Worm (Caenorhabditis elegans) whole organism, L3 larva: ENCODE results near the gene B0393.9.

Source experiments
- R02D3.7 ChIP-seq: fragments of 150-350 bp; optimal IDR thresholded peaks from 2 replicates; lab custom pipeline; 2014; ENCODE audit warnings: missing biosample characterization, missing genetic modification characterization
- ZK546.5 ChIP-seq: sonication (generic microtip); optimal IDR thresholded peaks from 2 replicates; lab custom pipeline; 2017; ENCODE audit warnings: missing biosample characterization, missing genetic modification characterization
- aly-2 ChIP-seq: fragments of 150-350 bp; optimal IDR thresholded peaks from 2 replicates; lab custom pipeline; 2014; ENCODE audit warnings: missing biosample characterization, missing genetic modification characterization
- ama-1 ChIP-seq: fragments of 150-350 bp; optimal IDR thresholded peaks from 2 replicates; lab custom pipeline; 2018
- ceh-16 ChIP-seq: sonication (generic microtip); optimal IDR thresholded peaks from 2 replicates; lab custom pipeline; 2017; ENCODE audit warnings: missing biosample characterization, missing genetic modification characterization
- ceh-28 ChIP-seq: fragments of 150-350 bp; optimal IDR thresholded peaks from 2 replicates; lab custom pipeline; 2014; ENCODE audit warnings: missing biosample characterization, missing genetic modification reagents, missing genetic modification characterization
- ceh-82 ChIP-seq: fragments of 150-350 bp; optimal IDR thresholded peaks from 2 replicates; lab custom pipeline; 2014; ENCODE audit warnings: missing biosample characterization, missing genetic modification characterization
- ceh-9 ChIP-seq: sonication (generic microtip); optimal IDR thresholded peaks from 2 replicates; lab custom pipeline; 2018; ENCODE audit warnings: missing biosample characterization, missing genetic modification characterization
- daf-12 ChIP-seq: fragments of 150-350 bp; optimal IDR thresholded peaks from 2 replicates; lab custom pipeline; 2014; ENCODE audit warnings: missing biosample characterization, missing genetic modification reagents, missing genetic modification characterization
- egl-27 ChIP-seq: sonication (generic microtip); optimal IDR thresholded peaks from 4 replicates; lab custom pipeline; 2017; ENCODE audit warnings: missing biosample characterization, missing genetic modification reagents, missing genetic modification characterization
- egl-5 ChIP-seq: fragments of 150-350 bp; optimal IDR thresholded peaks from 2 replicates; lab custom pipeline; 2017; ENCODE audit warnings: missing biosample characterization, missing genetic modification reagents, missing genetic modification characterization, inconsistent platforms
- elt-1 ChIP-seq: fragments of 150-350 bp; optimal IDR thresholded peaks from 2 replicates; lab custom pipeline; 2014; ENCODE audit warnings: missing biosample characterization, missing genetic modification characterization
- elt-2 ChIP-seq: sonication (generic microtip); optimal IDR thresholded peaks from 2 replicates; lab custom pipeline; 2016; ENCODE audit warnings: missing genetic modification reagents, mild to moderate bottlenecking, missing genetic modification characterization, missing compliant biosample characterization
- elt-3 ChIP-seq, 3 experiments: fragments of 150-350 bp in 1 of 3; sonication (generic microtip) in 2 of 3; optimal IDR thresholded peaks; 2 replicates in 2 of 3; 4 replicates in 1 of 3; lab custom pipeline; 2014 to 2017; ENCODE audit warnings: missing biosample characterization in 3 of 3, missing genetic modification characterization in 3 of 3
- eor-1 ChIP-seq, 2 experiments: fragments of 150-350 bp; optimal IDR thresholded peaks; 2 replicates each; lab custom pipeline; 2014 to 2018; ENCODE audit warnings: missing biosample characterization in 2 of 2, missing genetic modification characterization in 2 of 2
- fkh-10 ChIP-seq: sonication (generic microtip); optimal IDR thresholded peaks from 2 replicates; lab custom pipeline; 2017; ENCODE audit warnings: missing biosample characterization, missing genetic modification reagents, missing genetic modification characterization
- fkh-2 ChIP-seq: fragments of 150-350 bp; optimal IDR thresholded peaks from 2 replicates; lab custom pipeline; 2014; ENCODE audit warnings: missing biosample characterization, missing genetic modification reagents, missing genetic modification characterization
- fos-1 ChIP-seq: fragments of 150-350 bp; optimal IDR thresholded peaks from 2 replicates; lab custom pipeline; 2014; ENCODE audit warnings: missing biosample characterization, missing genetic modification characterization
- hmg-11 ChIP-seq: sonication (generic microtip); optimal IDR thresholded peaks from 2 replicates; lab custom pipeline; 2016; ENCODE audit warnings: missing genetic modification characterization, missing compliant biosample characterization
- jun-1 ChIP-seq: fragments of 150-350 bp; optimal IDR thresholded peaks from 2 replicates; lab custom pipeline; 2014; ENCODE audit warnings: missing biosample characterization, missing genetic modification reagents, missing genetic modification characterization
- lin-15B ChIP-seq: fragments of 150-350 bp; optimal IDR thresholded peaks from 2 replicates; lab custom pipeline; 2014; ENCODE audit warnings: missing biosample characterization, missing genetic modification characterization
- lin-39 ChIP-seq: fragments of 150-350 bp; optimal IDR thresholded peaks from 2 replicates; lab custom pipeline; 2018; ENCODE audit warnings: missing biosample characterization, missing genetic modification reagents, missing genetic modification characterization
- lsy-12 ChIP-seq: sonication (generic microtip); optimal IDR thresholded peaks from 2 replicates; lab custom pipeline; 2016; ENCODE audit warnings: mild to moderate bottlenecking, missing genetic modification characterization, missing compliant biosample characterization
- mdl-1 ChIP-seq: fragments of 150-350 bp; optimal IDR thresholded peaks from 2 replicates; lab custom pipeline; 2014; ENCODE audit warnings: missing biosample characterization, missing genetic modification characterization
- mml-1 ChIP-seq: fragments of 150-350 bp; sonication (generic microtip); optimal IDR thresholded peaks from 3 replicates; lab custom pipeline; 2014; ENCODE audit warnings: missing biosample characterization, missing genetic modification characterization
- nfya-1 ChIP-seq: sonication (generic microtip); optimal IDR thresholded peaks from 2 replicates; lab custom pipeline; 2017; ENCODE audit warnings: missing genetic modification characterization, mild to moderate bottlenecking, missing compliant biosample characterization, antibody characterized with exemption, moderate library complexity; ENCODE audit not compliant: insufficient read depth
- nhr-11 ChIP-seq: fragments of 150-350 bp; optimal IDR thresholded peaks from 2 replicates; lab custom pipeline; 2014; ENCODE audit warnings: missing biosample characterization, missing genetic modification characterization
- nhr-12 ChIP-seq: fragments of 150-350 bp; optimal IDR thresholded peaks from 2 replicates; lab custom pipeline; 2014; ENCODE audit warnings: missing biosample characterization, missing genetic modification characterization
- nhr-23 ChIP-seq: fragments of 150-350 bp; optimal IDR thresholded peaks from 2 replicates; lab custom pipeline; 2014; ENCODE audit warnings: missing biosample characterization, missing genetic modification reagents, missing genetic modification characterization
- nhr-237 ChIP-seq: fragments of 150-350 bp; optimal IDR thresholded peaks from 2 replicates; lab custom pipeline; 2014; ENCODE audit warnings: missing biosample characterization, missing genetic modification characterization
- nhr-25 ChIP-seq: sonication (generic microtip); optimal IDR thresholded peaks from 2 replicates; lab custom pipeline; 2017; ENCODE audit warnings: missing biosample characterization, missing genetic modification characterization
- nhr-28 ChIP-seq: fragments of 150-350 bp; optimal IDR thresholded peaks from 2 replicates; lab custom pipeline; 2014; ENCODE audit warnings: missing biosample characterization, missing genetic modification characterization
- nhr-43 ChIP-seq: sonication (generic microtip); optimal IDR thresholded peaks from 2 replicates; lab custom pipeline; 2016; ENCODE audit warnings: mild to moderate bottlenecking, missing genetic modification characterization, missing compliant biosample characterization; ENCODE audit not compliant: poor library complexity, severe bottlenecking
- nhr-67 ChIP-seq: fragments of 150-350 bp; optimal IDR thresholded peaks from 2 replicates; lab custom pipeline; 2014; ENCODE audit warnings: missing biosample characterization, missing genetic modification characterization
- nhr-76 ChIP-seq: fragments of 150-350 bp; sonication (generic microtip); optimal IDR thresholded peaks from 5 replicates; lab custom pipeline; 2014; ENCODE audit warnings: missing biosample characterization, missing genetic modification characterization
- nhr-77 ChIP-seq: fragments of 150-350 bp; optimal IDR thresholded peaks from 2 replicates; lab custom pipeline; 2014; ENCODE audit warnings: missing biosample characterization, missing genetic modification characterization
- pha-4 ChIP-seq: fragments of 150-350 bp; optimal IDR thresholded peaks from 2 replicates; lab custom pipeline; 2014; ENCODE audit warnings: missing biosample characterization, missing genetic modification reagents, missing genetic modification characterization
- pqm-1 ChIP-seq: fragments of 150-350 bp; optimal IDR thresholded peaks from 2 replicates; lab custom pipeline; 2017; ENCODE audit warnings: missing biosample characterization, missing genetic modification characterization, inconsistent platforms
- sea-2 ChIP-seq: fragments of 150-350 bp; sonication (generic microtip); optimal IDR thresholded peaks from 4 replicates; lab custom pipeline; 2014; ENCODE audit warnings: missing biosample characterization, missing genetic modification reagents, missing genetic modification characterization
- skn-1 ChIP-seq: fragments of 150-350 bp; optimal IDR thresholded peaks from 2 replicates; lab custom pipeline; 2014; ENCODE audit warnings: missing biosample characterization, missing genetic modification characterization
- snpc-4 ChIP-seq: fragments of 150-350 bp; optimal IDR thresholded peaks from 2 replicates; lab custom pipeline; 2014; ENCODE audit warnings: missing biosample characterization, missing genetic modification characterization
- tbx-2 ChIP-seq: sonication (generic microtip); optimal IDR thresholded peaks from 2 replicates; lab custom pipeline; 2016; ENCODE audit warnings: mild to moderate bottlenecking, missing genetic modification characterization, missing compliant biosample characterization
- unc-39 ChIP-seq: sonication (generic microtip); optimal IDR thresholded peaks from 4 replicates; lab custom pipeline; 2017; ENCODE audit warnings: missing biosample characterization, missing genetic modification characterization
- unc-62 ChIP-seq: fragments of 150-350 bp; sonication (generic microtip); optimal IDR thresholded peaks from 4 replicates; lab custom pipeline; 2014; ENCODE audit warnings: missing biosample characterization, missing genetic modification reagents, missing genetic modification characterization
- zag-1 ChIP-seq: fragments of 150-350 bp; optimal IDR thresholded peaks from 2 replicates; lab custom pipeline; 2014; ENCODE audit warnings: missing biosample characterization, missing genetic modification characterization
- ztf-11 ChIP-seq: fragments of 150-350 bp; optimal IDR thresholded peaks from 2 replicates; lab custom pipeline; 2014; ENCODE audit warnings: missing biosample characterization, missing genetic modification characterization
- ztf-4 ChIP-seq: fragments of 150-350 bp; optimal IDR thresholded peaks from 2 replicates; lab custom pipeline; 2014; ENCODE audit warnings: missing biosample characterization, missing genetic modification characterization

Gene B0393.9

DNA sequence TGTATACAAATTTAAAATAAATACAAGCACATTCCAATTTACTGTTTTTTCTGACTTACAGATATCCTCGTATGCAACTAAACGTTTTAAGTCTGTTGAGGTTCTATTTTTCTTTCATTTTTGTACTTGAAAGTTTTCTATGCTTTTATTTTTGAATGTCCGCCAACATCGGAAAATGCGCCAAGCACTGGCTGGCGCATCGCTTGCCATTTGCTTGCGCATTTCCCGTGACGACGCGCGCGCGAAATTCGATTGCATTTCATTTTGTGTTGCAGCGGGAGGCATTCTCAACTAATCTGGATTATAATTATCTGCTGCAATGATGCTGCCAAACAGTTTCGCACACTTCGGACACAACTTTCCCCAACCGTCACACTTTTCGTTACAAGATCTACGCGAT lies 23.0 kb downstream of the B0393.9 start, which contains the start of gene fbxl-2:
Gene fbxl-2 (plus strand): TSS at position 278 of the 400 bp plus-strand sequence.
- TF ChIP-seq elt-3 (tag; optimal IDR thresholded peaks at IDR 0.05; lab: Kevin White, UChicago) (peak in 2 of 3 experiments; percentile 60 to 70), ceh-16 (tag; lab: Kevin White, UChicago) (no peak), lin-15B (tag; lab: Kevin White, UChicago) (peak; percentile 98), skn-1 (tag; lab: Kevin White, UChicago) (peak; percentile 60), pha-4 (tag; lab: Kevin White, UChicago) (peak; percentile 98), aly-2 (tag; lab: Kevin White, UChicago) (no peak), nhr-11 (tag; lab: Kevin White, UChicago) (peak; percentile 71), elt-2 (peak; percentile 76), pqm-1 (tag; lab: Kevin White, UChicago) (peak; percentile 47), eor-1 (tag; optimal IDR thresholded peaks at IDR 0.05; lab: Kevin White, UChicago) (no peak), egl-5 (tag; lab: Kevin White, UChicago) (peak; percentile 96), ama-1 (lab: Kevin White, UChicago) (peak; percentile 68), ceh-9 (no peak), nhr-12 (no peak), hmg-11 (peak; percentile 83), mdl-1 (no peak), nhr-23 (tag; lab: Kevin White, UChicago) (peak; percentile 96), ztf-4 (tag; lab: Kevin White, UChicago) (peak; percentile 81), tbx-2 (peak; percentile 91), fkh-2 (tag; lab: Kevin White, UChicago) (no peak), nhr-76 (peak; percentile 13), nhr-43 (tag; lab: Kevin White, UChicago) (peak; percentile 96), fos-1 (tag; lab: Kevin White, UChicago) (peak; percentile 67), mml-1 (tag; lab: Kevin White, UChicago) (no peak), zag-1 (tag; lab: Kevin White, UChicago) (no peak), elt-1 (tag; lab: Kevin White, UChicago) (peak; percentile 65), sea-2 (GFP tag; lab: Kevin White, UChicago) (no peak), lin-39 (tag; lab: Kevin White, UChicago) (peak; percentile 99), ceh-28 (tag; lab: Kevin White, UChicago) (peak; percentile 88), snpc-4 (tag; lab: Kevin White, UChicago) (peak; percentile 91), daf-12 (tag; lab: Kevin White, UChicago) (no peak), fkh-10 (GFP tag; lab: Kevin White, UChicago) (peak; percentile 47), nhr-25 (peak; percentile 99), nfya-1 (peak; percentile 97), lsy-12 (tag; lab: Kevin White, UChicago) (peak; percentile 94), unc-39 (tag; lab: Kevin White, UChicago) (no peak), egl-27 (tag; lab: Kevin White, UChicago) (no peak), ztf-11 (tag; lab: Kevin White, UChicago) (no peak), nhr-77 (tag; lab: Kevin White, UChicago) (peak; percentile 84), unc-62 (GFP tag; lab: Kevin White, UChicago) (peak; percentile 5), nhr-67 (tag; lab: Kevin White, UChicago) (no peak), ZK546.5 (tag; lab: Kevin White, UChicago) (peak; percentile 10), ceh-82 (tag; lab: Kevin White, UChicago) (peak; percentile 65), nhr-237 (tag; lab: Kevin White, UChicago) (no peak), jun-1 (tag; lab: Kevin White, UChicago) (peak; percentile 89), nhr-28 (tag; lab: Kevin White, UChicago) (no peak), R02D3.7 (peak; percentile 97)
